Worm (Caenorhabditis elegans): ENCODE measurements around the gene Y54G2A.44.

Y54G2A.44 gene

ce11 chrIV:2817038-2817437 lies 15.4 kb downstream of the Y54G2A.44 start:
- TF ChIP-seq nhr-76 (tag; optimal IDR thresholded peaks at IDR 0.05): no peak

DNA sequence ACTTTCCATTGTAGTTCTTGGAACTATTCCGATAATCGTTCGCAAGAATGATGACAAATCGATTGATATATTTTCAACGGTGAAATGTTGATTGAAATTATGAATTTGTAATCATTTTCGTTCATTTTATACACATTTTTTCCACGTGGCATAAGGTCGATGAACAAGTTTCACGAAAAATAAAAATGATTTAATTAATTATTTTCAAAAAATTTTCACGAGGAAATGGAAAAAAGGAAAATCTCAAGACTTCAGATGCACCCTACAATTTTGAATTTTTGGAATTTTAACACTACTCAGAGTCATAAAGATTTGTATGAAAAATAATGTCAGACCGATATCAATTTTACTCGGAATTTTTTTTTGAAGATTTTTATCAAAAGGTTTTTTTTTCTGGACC lies 18.0 kb downstream of the Y54G2A.44 start, which contains the start of gene Y54G2A.13:
TSS of gene Y54G2A.13 (minus strand) at position 101 of the 400 bp plus-strand sequence.
- TF ChIP-seq nhr-12 (tag; optimal IDR thresholded peaks at IDR 0.05) (no peak), pha-4 (tag; optimal IDR thresholded peaks at IDR 0.05) (no peak), unc-39 (tag; optimal IDR thresholded peaks at IDR 0.05) (no peak), hlh-1 (tag; optimal IDR thresholded peaks at IDR 0.05) (no peak), flh-1 (GFP tag; optimal IDR thresholded peaks at IDR 0.05) (no peak), sptf-1 (tag; optimal IDR thresholded peaks at IDR 0.05) (no peak), ceh-39 (tag; optimal IDR thresholded peaks at IDR 0.05) (no peak), unc-62 (GFP tag; optimal IDR thresholded peaks at IDR 0.05) (no peak), ces-1 (GFP tag; optimal IDR thresholded peaks at IDR 0.05) (no peak), snpc-4 (tag; optimal IDR thresholded peaks at IDR 0.05) (no peak)

- TF ChIP-seq hlh-1 (tag; optimal IDR thresholded peaks at IDR 0.05) (no peak), ztf-11 (tag; optimal IDR thresholded peaks at IDR 0.05) (no peak), ces-1 (GFP tag; optimal IDR thresholded peaks at IDR 0.05) (no peak), ceh-43 (GFP tag; optimal IDR thresholded peaks at IDR 0.05) (no peak), cnd-1 (tag; optimal IDR thresholded peaks at IDR 0.05) (no peak), unc-62 (GFP tag; optimal IDR thresholded peaks at IDR 0.05) (no peak), snpc-4 (tag; optimal IDR thresholded peaks at IDR 0.05) (no peak), ceh-39 (tag; optimal IDR thresholded peaks at IDR 0.05) (no peak), elt-3 (tag; optimal IDR thresholded peaks at IDR 0.05) (no peak), mls-2 (tag; optimal IDR thresholded peaks at IDR 0.05) (no peak), nhr-28 (tag; optimal IDR thresholded peaks at IDR 0.05) (no peak), nhr-2 (tag; optimal IDR thresholded peaks at IDR 0.05) (no peak), drap-1 (GFP tag; optimal IDR thresholded peaks at IDR 0.05) (no peak), ham-2 (GFP tag; optimal IDR thresholded peaks at IDR 0.05) (no peak), bed-3 (GFP tag; optimal IDR thresholded peaks at IDR 0.05) (no peak), pha-4 (tag; optimal IDR thresholded peaks at IDR 0.05) (no peak)
Observed at ce11 chrIV:2820408-2820807, 18.8 kb downstream of the Y54G2A.44 start, which contains the start of gene Y54G2A.37. Gene Y54G2A.37 (plus strand): TSS chrIV:2820708.

DNA sequence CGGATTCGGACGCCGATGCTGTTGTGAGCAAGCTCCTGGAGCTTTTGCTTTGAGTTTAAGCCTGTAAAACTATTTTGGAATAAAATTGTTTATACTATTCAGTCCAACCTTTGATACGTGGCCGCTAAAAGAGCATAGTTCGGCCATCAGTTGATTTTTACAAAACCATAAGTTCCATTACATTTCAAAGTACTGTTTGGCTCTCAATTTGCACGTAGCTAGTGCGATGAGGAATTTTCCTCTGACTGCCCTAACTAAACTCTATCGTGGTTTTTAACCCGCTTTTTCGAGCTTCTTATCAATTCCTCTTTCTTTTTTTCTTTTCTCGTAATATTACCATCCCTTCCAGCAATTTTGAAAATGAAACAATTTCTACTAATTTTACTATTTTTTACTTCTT lies 21.8 kb downstream of the Y54G2A.44 start, which contains the start of gene clec-80:
TSS of gene clec-80 (plus strand) at position 301 of the 400 bp plus-strand sequence.
- no peak for TF ChIP-seq blmp-1 (tag; optimal IDR thresholded peaks at IDR 0.05)
- TF ChIP-seq cnd-1 (tag; optimal IDR thresholded peaks at IDR 0.05): no peak
- TF ChIP-seq bed-3 (GFP tag; optimal IDR thresholded peaks at IDR 0.05): no peak
- TF ChIP-seq sptf-1 (tag; optimal IDR thresholded peaks at IDR 0.05): no peak
- no peak for TF ChIP-seq pha-4 (tag; optimal IDR thresholded peaks at IDR 0.05)
- no peak for TF ChIP-seq ces-1 (GFP tag; optimal IDR thresholded peaks at IDR 0.05)
- TF ChIP-seq ztf-11 (tag; optimal IDR thresholded peaks at IDR 0.05): no peak
- TF ChIP-seq nhr-28 (tag; optimal IDR thresholded peaks at IDR 0.05): no peak

DNA sequence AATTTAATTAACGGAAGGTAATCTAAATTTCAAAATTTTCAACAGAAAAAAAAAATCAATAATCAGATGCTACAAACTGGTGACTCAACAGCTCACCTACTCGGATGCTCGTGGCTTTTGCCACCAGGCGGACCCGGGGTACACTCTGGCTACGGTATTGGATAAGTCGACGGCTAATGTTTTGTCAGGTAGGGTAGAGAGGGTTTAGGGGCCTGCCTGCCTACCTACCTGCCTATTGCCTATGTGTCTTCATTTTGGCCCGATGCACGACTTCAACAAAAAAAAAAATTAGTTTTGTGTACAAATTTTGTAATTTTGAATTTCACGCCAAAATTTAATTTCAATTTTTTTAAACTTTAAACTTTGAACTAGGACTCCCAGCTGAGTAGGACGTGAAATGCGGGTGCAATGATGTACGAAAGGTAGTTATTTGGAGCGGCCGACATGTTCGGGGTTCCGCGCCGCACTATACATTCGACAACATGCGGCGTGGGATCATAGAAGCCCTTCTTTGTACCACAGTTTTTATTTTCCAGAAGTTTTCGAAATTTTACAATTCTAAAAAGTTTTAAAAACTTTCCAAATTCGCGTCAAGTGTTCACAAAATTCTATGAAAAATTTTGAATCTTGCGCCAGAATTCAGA lies 23.9 kb downstream of the Y54G2A.44 start:
- TF ChIP-seq ceh-83 (GFP tag; optimal IDR thresholded peaks at IDR 0.05) (peak; percentile 3), lin-32 (GFP tag; optimal IDR thresholded peaks at IDR 0.05) (no peak)

- TF ChIP-seq unc-120 (tag; optimal IDR thresholded peaks at IDR 0.05; ENCODE audit: poor library complexity, severe bottlenecking): no peak
- no peak for TF ChIP-seq drap-1 (GFP tag; optimal IDR thresholded peaks at IDR 0.05)
- TF ChIP-seq flh-1 (GFP tag; optimal IDR thresholded peaks at IDR 0.05): no peak
- TF ChIP-seq lsy-2 (tag; optimal IDR thresholded peaks at IDR 0.05): no peak
- no peak for TF ChIP-seq nhr-12 (tag; optimal IDR thresholded peaks at IDR 0.05)
- no peak for TF ChIP-seq mep-1 (tag; optimal IDR thresholded peaks at IDR 0.05)
- no peak for TF ChIP-seq ces-1 (GFP tag; optimal IDR thresholded peaks at IDR 0.05)
- no peak for TF ChIP-seq ceh-83 (GFP tag; optimal IDR thresholded peaks at IDR 0.05)
- no peak for TF ChIP-seq blmp-1 (tag; optimal IDR thresholded peaks at IDR 0.05)
- TF ChIP-seq bed-3 (GFP tag; optimal IDR thresholded peaks at IDR 0.05): no peak
- no peak for TF ChIP-seq M03D4.4 (tag; optimal IDR thresholded peaks at IDR 0.05)
- TF ChIP-seq hlh-1 (tag; optimal IDR thresholded peaks at IDR 0.05): no peak
- TF ChIP-seq elt-3 (tag; optimal IDR thresholded peaks at IDR 0.05): no peak
- TF ChIP-seq ceh-43 (GFP tag; optimal IDR thresholded peaks at IDR 0.05): no peak
- TF ChIP-seq nhr-237 (tag; optimal IDR thresholded peaks at IDR 0.05): no peak
Observed at ce11 chrIV:2826335-2826734, 24.7 kb downstream of the Y54G2A.44 start.

All from whole organism, mixed stage, embryonic.